Fruit fly (Drosophila melanogaster): ENCODE measurements around the gene Rel.

The Rel gene

dm6 chr3R:9047561-9048465 is at the start of gene Rel (continued):
- TF ChIP-seq CG6813 (GFP tag; optimal IDR thresholded peaks at IDR 0.05) (peak; percentile 39), twi (tag; optimal IDR thresholded peaks at IDR 0.05) (peak; percentile 66), CG32767 (GFP tag; IDR thresholded peaks at IDR 0.05) (no peak), prd (optimal IDR thresholded peaks at IDR 0.05) (no peak), prd (GFP tag; IDR thresholded peaks at IDR 0.05) (no peak), H15 (GFP tag; IDR thresholded peaks at IDR 0.05) (no peak), HLH54F (GFP tag; optimal IDR thresholded peaks at IDR 0.05) (no peak), CG12391 (tag; optimal IDR thresholded peaks at IDR 0.05) (peak; percentile 89), tll (GFP tag; optimal IDR thresholded peaks at IDR 0.05) (no peak), ems (GFP tag; optimal IDR thresholded peaks at IDR 0.05) (no peak), ac (GFP tag; optimal IDR thresholded peaks at IDR 0.05) (no peak), CG1792 (GFP tag; optimal IDR thresholded peaks at IDR 0.05) (no peak), vfl (GFP tag; optimal IDR thresholded peaks at IDR 0.05) (no peak), kni (GFP tag; optimal IDR thresholded peaks at IDR 0.05) (peak; percentile 42), bsh (GFP tag; optimal IDR thresholded peaks at IDR 0.05) (peak in 1 of 2 experiments; percentile 62), Max (GFP tag; optimal IDR thresholded peaks at IDR 0.05) (peak; percentile 56), dm (GFP tag; optimal IDR thresholded peaks at IDR 0.05) (peak; percentile 8), ap (GFP tag; IDR thresholded peaks at IDR 0.05) (no peak), B-H2 (GFP tag; optimal IDR thresholded peaks at IDR 0.05) (peak; percentile 75), Atf3 (GFP tag; optimal IDR thresholded peaks at IDR 0.05) (no peak), dimm (GFP tag; IDR thresholded peaks at IDR 0.05) (no peak), bab2 (GFP tag; optimal IDR thresholded peaks at IDR 0.05) (no peak), pros (GFP tag; optimal IDR thresholded peaks at IDR 0.05) (no peak), bigmax (GFP tag; optimal IDR thresholded peaks at IDR 0.05) (no peak), Med (GFP tag) (peak; percentile 88), bcd (GFP tag; optimal IDR thresholded peaks at IDR 0.05) (peak; percentile 59), Hand (GFP tag; optimal IDR thresholded peaks at IDR 0.05) (peak; percentile 8), CG1647 (GFP tag; optimal IDR thresholded peaks at IDR 0.05) (peak; percentile 15), D19B (GFP tag; optimal IDR thresholded peaks at IDR 0.05) (peak; percentile 54), z (GFP tag; IDR thresholded peaks at IDR 0.05) (no peak), Sox102F (GFP tag; optimal IDR thresholded peaks at IDR 0.05) (peak; percentile 77), Antp (GFP tag; optimal IDR thresholded peaks at IDR 0.05) (no peak), CG6175 (GFP tag; IDR thresholded peaks at IDR 0.05) (no peak), Six4 (GFP tag; optimal IDR thresholded peaks at IDR 0.05) (peak; percentile 56), odd (GFP tag; optimal IDR thresholded peaks at IDR 0.05) (peak; percentile 12), al (GFP tag; IDR thresholded peaks at IDR 0.05) (no peak), Mrtf (GFP tag; IDR thresholded peaks at IDR 0.05) (no peak), Scr (GFP tag; IDR thresholded peaks at IDR 0.05; ENCODE audit: partially characterized antibody) (no peak), CG42726 (GFP tag; IDR thresholded peaks at IDR 0.05; ENCODE audit: partially characterized antibody) (no peak), lov (optimal IDR thresholded peaks at IDR 0.05) (no peak), lov (GFP tag; IDR thresholded peaks at IDR 0.05) (no peak), trem (tag; optimal IDR thresholded peaks at IDR 0.05) (peak; percentile 77), CG6254 (GFP tag; optimal IDR thresholded peaks at IDR 0.05) (peak; percentile 47), CG9797 (GFP tag; optimal IDR thresholded peaks at IDR 0.05) (peak; percentile 6), HmgZ (tag; optimal IDR thresholded peaks at IDR 0.05) (peak; percentile 42), Opbp (GFP tag; IDR thresholded peaks at IDR 0.05; ENCODE audit: partially characterized antibody) (no peak), CG18262 (tag; optimal IDR thresholded peaks at IDR 0.05) (peak; percentile 88), pum (GFP tag; optimal IDR thresholded peaks at IDR 0.05) (no peak), chinmo (GFP tag; IDR thresholded peaks at IDR 0.05; ENCODE audit: partially characterized antibody) (no peak)
